Fruit fly (Drosophila melanogaster) whole organism, wandering third instar larva: ENCODE results near the gene CG7781.

Source experiments
- Abd-B ChIP-seq: fragments of >200 bp; optimal IDR thresholded peaks from 2 replicates; lab custom pipeline; 2017; ENCODE audit warnings: missing biosample characterization, missing genetic modification characterization
- CG32264 ChIP-seq: fragments of 200-800 bp; sonication (Bioruptor generic); optimal IDR thresholded peaks from 2 replicates; lab custom pipeline; 2016; ENCODE audit warnings: missing biosample characterization, missing genetic modification characterization
- CG9705 ChIP-seq: fragments of 200-800 bp; sonication (Bioruptor generic); optimal IDR thresholded peaks from 2 replicates; lab custom pipeline; 2018; ENCODE audit warnings: missing biosample characterization, mild to moderate bottlenecking, missing genetic modification characterization
- CrebA ChIP-seq: fragments of 200-800 bp; sonication (Bioruptor generic); optimal IDR thresholded peaks from 2 replicates; lab custom pipeline; 2016; ENCODE audit warnings: missing biosample characterization, mild to moderate bottlenecking, missing genetic modification characterization, borderline replicate concordance
- Dfd ChIP-seq: fragments of >200 bp; optimal IDR thresholded peaks from 2 replicates; lab custom pipeline; 2017; ENCODE audit warnings: missing biosample characterization, missing genetic modification characterization
- Dif ChIP-seq: fragments of 200-275, 200-300 bp; sonication (Bioruptor generic); optimal IDR thresholded peaks from 2 replicates; lab custom pipeline; 2018; ENCODE audit warnings: missing biosample characterization, missing genetic modification characterization; ENCODE audit not compliant: partially characterized antibody
- GATAd ChIP-seq: sonication (Bioruptor generic); optimal IDR thresholded peaks from 2 replicates; lab custom pipeline; 2016; ENCODE audit warnings: missing biosample characterization, missing genetic modification characterization
- HLH106 ChIP-seq: fragments of 200-800 bp; optimal IDR thresholded peaks from 3 replicates; lab custom pipeline; 2019; ENCODE audit warnings: missing biosample characterization, mild to moderate bottlenecking, missing genetic modification characterization, moderate library complexity
- Hnf4 ChIP-seq: fragments of 200-800 bp; sonication (Bioruptor generic); optimal IDR thresholded peaks from 2 replicates; lab custom pipeline; 2016; ENCODE audit warnings: missing biosample characterization, mild to moderate bottlenecking, missing genetic modification characterization
- Hr78 ChIP-seq: fragments of >200 bp; optimal IDR thresholded peaks from 2 replicates; lab custom pipeline; 2017; ENCODE audit warnings: missing biosample characterization, missing genetic modification characterization
- Hr83 ChIP-seq: fragments of 200-300 bp; sonication (Bioruptor generic); optimal IDR thresholded peaks from 2 replicates; lab custom pipeline; 2016; ENCODE audit warnings: missing biosample characterization, mild to moderate bottlenecking, missing genetic modification characterization, moderate library complexity; ENCODE audit not compliant: poor library complexity, severe bottlenecking
- Jra ChIP-seq: sonication (Bioruptor generic); optimal IDR thresholded peaks from 2 replicates; lab custom pipeline; 2016; ENCODE audit warnings: missing biosample characterization, missing genetic modification characterization
- Mio ChIP-seq: sonication (Bioruptor generic); optimal IDR thresholded peaks from 2 replicates; lab custom pipeline; 2016; ENCODE audit warnings: missing biosample characterization, missing genetic modification characterization
- Myc ChIP-seq: fragments of >200 bp; optimal IDR thresholded peaks from 2 replicates; lab custom pipeline; 2017
- N ChIP-seq: fragments of >200 bp; optimal IDR thresholded peaks from 2 replicates; lab custom pipeline; 2018; ENCODE audit warnings: missing biosample characterization, missing external identifiers, missing genetic modification characterization
- OdsH ChIP-seq: fragments of 200-800 bp; sonication (Bioruptor generic); optimal IDR thresholded peaks from 2 replicates; lab custom pipeline; 2016; ENCODE audit warnings: missing biosample characterization, mild to moderate bottlenecking, missing genetic modification characterization
- Rel ChIP-seq, 2 experiments: fragments of 200-800 bp; sonication (Bioruptor generic) in 1 of 2; optimal IDR thresholded peaks; 2 replicates in 1 of 2; 3 replicates in 1 of 2; lab custom pipeline; 2016 to 2019; ENCODE audit warnings: mild to moderate bottlenecking in 2 of 2, missing biosample characterization in 2 of 2, missing genetic modification characterization in 2 of 2, moderate library complexity in 1 of 2
- Sp1 ChIP-seq: fragments of 200-800 bp; sonication (Bioruptor generic); optimal IDR thresholded peaks from 3 replicates; lab custom pipeline; 2019; ENCODE audit warnings: missing biosample characterization, mild to moderate bottlenecking, missing genetic modification characterization, moderate library complexity
- Vsx2 ChIP-seq: fragments of 200-300, 225-300 bp; sonication (Bioruptor generic); optimal IDR thresholded peaks from 2 replicates; lab custom pipeline; 2018; ENCODE audit warnings: missing biosample characterization, missing genetic modification characterization; ENCODE audit not compliant: partially characterized antibody
- br ChIP-seq: fragments of 200-800 bp; sonication (Bioruptor generic); optimal IDR thresholded peaks from 2 replicates; lab custom pipeline; 2016; ENCODE audit warnings: missing biosample characterization, missing genetic modification characterization
- brk ChIP-seq: fragments of 200-800 bp; sonication (Bioruptor generic); optimal IDR thresholded peaks from 2 replicates; lab custom pipeline; 2016; ENCODE audit warnings: missing biosample characterization, mild to moderate bottlenecking, missing genetic modification characterization
- dl ChIP-seq, 2 experiments: fragments of 175-275, 200-275 bp in 1 of 2; fragments of 200-275 bp in 1 of 2; sonication (Bioruptor generic); optimal IDR thresholded peaks; lab custom pipeline; 2018; ENCODE audit warnings: mild to moderate bottlenecking in 2 of 2, missing biosample characterization in 2 of 2, missing genetic modification characterization in 2 of 2, moderate library complexity in 2 of 2; ENCODE audit not compliant: partially characterized antibody in 2 of 2, insufficient read depth in 1 of 2
- dmrt93B ChIP-seq: fragments of 200-800 bp; sonication (Bioruptor generic); optimal IDR thresholded peaks from 2 replicates; lab custom pipeline; 2018; ENCODE audit warnings: missing biosample characterization, mild to moderate bottlenecking, missing genetic modification characterization
- dsf ChIP-seq: sonication (Bioruptor generic); optimal IDR thresholded peaks from 2 replicates; lab custom pipeline; 2016; ENCODE audit warnings: missing biosample characterization, missing genetic modification characterization, borderline replicate concordance
- ey ChIP-seq: fragments of 200-800 bp; sonication (Bioruptor generic); optimal IDR thresholded peaks from 2 replicates; lab custom pipeline; 2016; ENCODE audit warnings: missing biosample characterization, missing genetic modification characterization
- foxo ChIP-seq, 2 experiments: fragments of 200-800 bp; sonication (Bioruptor generic); optimal IDR thresholded peaks; 2 replicates in 1 of 2; 3 replicates in 1 of 2; lab custom pipeline; 2016 to 2017; ENCODE audit warnings: missing biosample characterization in 2 of 2, missing genetic modification characterization in 2 of 2
- fru ChIP-seq: fragments of 200-800 bp; sonication (Bioruptor generic); optimal IDR thresholded peaks from 3 replicates; lab custom pipeline; 2016; ENCODE audit warnings: missing biosample characterization, mild to moderate bottlenecking, missing genetic modification characterization
- h ChIP-seq: fragments of 200-800 bp; sonication (Bioruptor generic); optimal IDR thresholded peaks from 3 replicates; lab custom pipeline; 2016; ENCODE audit warnings: missing biosample characterization, mild to moderate bottlenecking, missing genetic modification characterization
- jim ChIP-seq: fragments of 175-275, 200-325 bp; sonication (Bioruptor generic); optimal IDR thresholded peaks from 2 replicates; lab custom pipeline; 2016; ENCODE audit warnings: missing biosample characterization, mild to moderate bottlenecking, missing genetic modification characterization
- lola ChIP-seq: fragments of >200 bp; optimal IDR thresholded peaks from 2 replicates; lab custom pipeline; 2017; ENCODE audit warnings: missing biosample characterization, missing genetic modification characterization
- pan ChIP-seq: fragments of >200 bp; optimal IDR thresholded peaks from 2 replicates; lab custom pipeline; 2017
- psq ChIP-seq: fragments of 200-800 bp; sonication (Bioruptor generic); optimal IDR thresholded peaks from 3 replicates; lab custom pipeline; 2017; ENCODE audit warnings: missing biosample characterization, mild to moderate bottlenecking, missing genetic modification characterization, moderate library complexity
- rgr ChIP-seq: fragments of 200-800 bp; sonication (Bioruptor generic); optimal IDR thresholded peaks from 3 replicates; lab custom pipeline; 2016; ENCODE audit warnings: missing biosample characterization, mild to moderate bottlenecking, missing genetic modification characterization
- sage ChIP-seq: fragments of 200-800 bp; sonication (Bioruptor generic); optimal IDR thresholded peaks from 2 replicates; lab custom pipeline; 2016; ENCODE audit warnings: missing biosample characterization, mild to moderate bottlenecking, missing genetic modification characterization
- sv ChIP-seq: fragments of 200-800 bp; sonication (Bioruptor generic); optimal IDR thresholded peaks from 3 replicates; lab custom pipeline; 2016; ENCODE audit warnings: missing biosample characterization, missing genetic modification characterization
- tai ChIP-seq: sonication (Bioruptor generic); optimal IDR thresholded peaks from 2 replicates; lab custom pipeline; 2016; ENCODE audit warnings: missing biosample characterization, missing genetic modification characterization
- usp ChIP-seq: fragments of >200 bp; optimal IDR thresholded peaks from 2 replicates; lab custom pipeline; 2017; ENCODE audit warnings: missing biosample characterization, missing genetic modification characterization
- woc ChIP-seq: sonication (Bioruptor generic); optimal IDR thresholded peaks from 2 replicates; lab custom pipeline; 2016; ENCODE audit warnings: missing biosample characterization, mild to moderate bottlenecking, missing genetic modification characterization

The CG7781 gene

DNA sequence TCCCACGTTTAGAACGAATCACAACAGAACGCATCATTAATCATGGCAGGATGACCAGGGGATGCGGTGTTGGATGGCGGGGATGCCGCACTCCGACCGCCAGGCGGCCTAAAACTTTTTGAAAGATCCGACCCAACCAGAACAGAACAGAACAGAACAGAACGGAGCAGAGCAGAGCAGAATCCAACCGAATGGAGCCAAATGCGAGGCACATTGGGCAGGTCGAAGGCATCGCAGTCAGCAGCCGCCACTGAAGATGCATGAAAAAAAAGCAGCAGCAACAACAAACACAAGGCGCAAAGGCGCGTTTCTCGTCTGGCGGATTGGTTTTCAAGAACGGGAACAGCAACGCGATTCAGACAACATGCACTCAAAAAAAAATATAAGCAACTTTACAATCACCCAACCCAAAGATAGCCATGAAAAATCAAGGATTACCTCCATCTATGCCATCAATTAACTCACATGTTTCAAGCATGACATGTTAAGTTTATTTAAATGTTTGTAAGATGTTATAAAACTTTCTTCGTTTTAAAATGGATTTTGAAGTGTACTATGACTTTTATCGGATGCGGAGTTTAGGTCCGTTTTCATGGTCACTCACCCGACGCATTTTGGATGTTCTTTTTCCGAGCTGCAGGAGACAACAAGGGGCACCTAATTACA lies 45.7 kb downstream of the CG7781 start (continued):
- TF ChIP-seq Hr78 (no peak), sage (GFP tag; lab: Kevin White, UChicago) (peak; percentile 95), HLH106 (tag; lab: Kevin White, UChicago) (peak; percentile 95), lola (no peak), Mio (peak; percentile 64), jim (GFP tag; lab: Kevin White, UChicago) (no peak), fru (GFP tag; lab: Kevin White, UChicago) (peak; percentile 97), foxo (GFP tag; optimal IDR thresholded peaks at IDR 0.05; lab: Kevin White, UChicago) (peak; percentile 89 to 97), pan (lab: Kevin White, UChicago) (no peak), dmrt93B (GFP tag; lab: Kevin White, UChicago) (peak; percentile 86), sv (GFP tag; lab: Kevin White, UChicago) (peak; percentile 45), dl (GFP tag; optimal IDR thresholded peaks at IDR 0.05; lab: Kevin White, UChicago; ENCODE audit: insufficient read depth in 1 of 2, partially characterized antibody in 2 of 2) (no peak)

DNA sequence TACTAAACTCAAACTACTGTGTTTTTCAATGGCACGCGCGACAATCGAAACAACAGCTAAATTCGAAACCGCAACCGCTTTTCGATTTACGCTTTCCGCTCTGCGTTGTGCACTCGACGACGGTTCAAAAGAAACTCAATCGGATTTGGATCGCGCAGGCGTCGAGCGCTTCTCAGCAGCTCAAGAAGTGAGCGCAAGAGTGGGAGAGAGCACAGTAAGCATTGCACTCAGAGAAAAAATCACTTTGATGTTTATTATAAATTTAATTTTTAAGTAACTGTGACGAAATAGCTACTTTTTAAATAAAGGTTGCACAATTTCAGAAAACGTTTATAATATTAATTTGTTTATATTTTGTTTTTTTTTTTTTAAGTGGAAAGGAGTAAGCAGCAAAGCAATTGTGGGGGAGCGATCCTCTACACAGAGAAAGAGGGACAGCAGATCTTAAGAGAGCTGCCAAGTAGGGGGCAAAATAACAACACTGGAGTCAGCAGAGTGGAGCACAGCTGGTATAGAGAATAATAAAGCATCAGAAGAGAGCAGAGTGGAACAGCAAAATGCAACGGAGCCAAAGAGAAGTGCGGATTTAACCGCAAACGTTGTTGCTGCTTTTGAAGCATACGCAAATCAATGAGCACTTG lies 47.5 kb downstream of the CG7781 start:
- TF ChIP-seq Vsx2 (GFP tag; lab: Kevin White, UChicago), result peak; percentile 7
- no peak for TF ChIP-seq lola
- TF ChIP-seq psq (GFP tag; lab: Kevin White, UChicago), result peak; percentile 98
- no peak for TF ChIP-seq Abd-B (GFP tag; lab: Kevin White, UChicago)
- peak; percentile 98 for TF ChIP-seq br (GFP tag; lab: Kevin White, UChicago)
- TF ChIP-seq Rel (GFP tag; optimal IDR thresholded peaks at IDR 0.05; lab: Kevin White, UChicago), result peak; percentile 98
- peak; percentile 79 for TF ChIP-seq Rel (tag; optimal IDR thresholded peaks at IDR 0.05; lab: Kevin White, UChicago)
- no peak for TF ChIP-seq Hr78
- TF ChIP-seq Dfd, result peak; percentile 27
- TF ChIP-seq Mio, result peak; percentile 73
- TF ChIP-seq sage (GFP tag; lab: Kevin White, UChicago), result peak; percentile 98
- TF ChIP-seq sv (GFP tag; lab: Kevin White, UChicago), result peak; percentile 97
- TF ChIP-seq dsf (GFP tag; lab: Kevin White, UChicago), result peak; percentile 92
- peak; percentile 94 for TF ChIP-seq dmrt93B (GFP tag; lab: Kevin White, UChicago)
- TF ChIP-seq tai (GFP tag; lab: Kevin White, UChicago), result peak; percentile 93
- TF ChIP-seq jim (GFP tag; lab: Kevin White, UChicago), result no peak
- TF ChIP-seq pan (lab: Kevin White, UChicago), result no peak
- TF ChIP-seq foxo (GFP tag; optimal IDR thresholded peaks at IDR 0.05; lab: Kevin White, UChicago), result peak; percentile 50 to 99
- TF ChIP-seq Jra (GFP tag; lab: Kevin White, UChicago), result peak; percentile 96
- TF ChIP-seq Dif (GFP tag; lab: Kevin White, UChicago), result peak; percentile 78
- TF ChIP-seq Hnf4 (GFP tag; lab: Kevin White, UChicago), result peak; percentile 98
- TF ChIP-seq Hr83, result peak; percentile 0
- TF ChIP-seq N (GFP tag; lab: Kevin White, UChicago), result no peak
- peak; percentile 99 for TF ChIP-seq rgr (GFP tag; lab: Kevin White, UChicago)
- TF ChIP-seq CG9705 (GFP tag; lab: Kevin White, UChicago), result peak; percentile 94
- TF ChIP-seq GATAd (GFP tag; lab: Kevin White, UChicago), result peak; percentile 33
- peak; percentile 99 for TF ChIP-seq h (GFP tag; lab: Kevin White, UChicago)
- TF ChIP-seq woc (GFP tag; lab: Kevin White, UChicago), result peak; percentile 95
- peak; percentile 97 for TF ChIP-seq ey (GFP tag; lab: Kevin White, UChicago)
- no peak for TF ChIP-seq Myc (lab: Kevin White, UChicago)
- TF ChIP-seq usp (GFP tag; lab: Kevin White, UChicago), result no peak
- peak; percentile 99 for TF ChIP-seq OdsH (GFP tag; lab: Kevin White, UChicago)
- peak; percentile 99 for TF ChIP-seq brk
- peak; percentile 94 for TF ChIP-seq CrebA (GFP tag; lab: Kevin White, UChicago)
- peak; percentile 37 to 64 for TF ChIP-seq dl (GFP tag; optimal IDR thresholded peaks at IDR 0.05; lab: Kevin White, UChicago; ENCODE audit: insufficient read depth in 1 of 2, partially characterized antibody in 2 of 2)
- TF ChIP-seq fru (GFP tag; lab: Kevin White, UChicago), result peak; percentile 98
- peak; percentile 86 for TF ChIP-seq CG32264
- peak; percentile 99 for TF ChIP-seq Sp1 (GFP tag; lab: Kevin White, UChicago)
- peak; percentile 96 for TF ChIP-seq HLH106 (tag; lab: Kevin White, UChicago)
